Worm (Caenorhabditis elegans) whole organism, L3 larva: ENCODE results near the gene srz-95.
A peak's percentile ranks its signal among the peaks of the same experiment; 100 is the strongest.

Experiments
- R02D3.7 ChIP-seq: fragments of 150-350 bp; optimal IDR thresholded peaks from 2 replicates; lab custom pipeline; 2014; ENCODE audit warnings: missing biosample characterization, missing genetic modification characterization
- ZK546.5 ChIP-seq: sonication (generic microtip); optimal IDR thresholded peaks from 2 replicates; lab custom pipeline; 2017; ENCODE audit warnings: missing biosample characterization, missing genetic modification characterization
- aly-2 ChIP-seq: fragments of 150-350 bp; optimal IDR thresholded peaks from 2 replicates; lab custom pipeline; 2014; ENCODE audit warnings: missing biosample characterization, missing genetic modification characterization
- ama-1 ChIP-seq: fragments of 150-350 bp; optimal IDR thresholded peaks from 2 replicates; lab custom pipeline; 2018
- ceh-16 ChIP-seq: sonication (generic microtip); optimal IDR thresholded peaks from 2 replicates; lab custom pipeline; 2017; ENCODE audit warnings: missing biosample characterization, missing genetic modification characterization
- ceh-28 ChIP-seq: fragments of 150-350 bp; optimal IDR thresholded peaks from 2 replicates; lab custom pipeline; 2014; ENCODE audit warnings: missing biosample characterization, missing genetic modification reagents, missing genetic modification characterization
- ceh-82 ChIP-seq: fragments of 150-350 bp; optimal IDR thresholded peaks from 2 replicates; lab custom pipeline; 2014; ENCODE audit warnings: missing biosample characterization, missing genetic modification characterization
- ceh-9 ChIP-seq: sonication (generic microtip); optimal IDR thresholded peaks from 2 replicates; lab custom pipeline; 2018; ENCODE audit warnings: missing biosample characterization, missing genetic modification characterization
- daf-12 ChIP-seq: fragments of 150-350 bp; optimal IDR thresholded peaks from 2 replicates; lab custom pipeline; 2014; ENCODE audit warnings: missing biosample characterization, missing genetic modification reagents, missing genetic modification characterization
- egl-5 ChIP-seq: fragments of 150-350 bp; optimal IDR thresholded peaks from 2 replicates; lab custom pipeline; 2017; ENCODE audit warnings: missing biosample characterization, missing genetic modification reagents, missing genetic modification characterization, inconsistent platforms
- elt-1 ChIP-seq: fragments of 150-350 bp; optimal IDR thresholded peaks from 2 replicates; lab custom pipeline; 2014; ENCODE audit warnings: missing biosample characterization, missing genetic modification characterization
- elt-2 ChIP-seq: sonication (generic microtip); optimal IDR thresholded peaks from 2 replicates; lab custom pipeline; 2016; ENCODE audit warnings: missing genetic modification reagents, mild to moderate bottlenecking, missing genetic modification characterization, missing compliant biosample characterization
- elt-3 ChIP-seq, 3 experiments: fragments of 150-350 bp in 1 of 3; sonication (generic microtip) in 2 of 3; optimal IDR thresholded peaks; 2 replicates in 2 of 3; 4 replicates in 1 of 3; lab custom pipeline; 2014 to 2017; ENCODE audit warnings: missing biosample characterization in 3 of 3, missing genetic modification characterization in 3 of 3
- eor-1 ChIP-seq, 2 experiments: fragments of 150-350 bp; optimal IDR thresholded peaks; 2 replicates each; lab custom pipeline; 2014 to 2018; ENCODE audit warnings: missing biosample characterization in 2 of 2, missing genetic modification characterization in 2 of 2
- fkh-10 ChIP-seq: sonication (generic microtip); optimal IDR thresholded peaks from 2 replicates; lab custom pipeline; 2017; ENCODE audit warnings: missing biosample characterization, missing genetic modification reagents, missing genetic modification characterization
- fkh-2 ChIP-seq: fragments of 150-350 bp; optimal IDR thresholded peaks from 2 replicates; lab custom pipeline; 2014; ENCODE audit warnings: missing biosample characterization, missing genetic modification reagents, missing genetic modification characterization
- fos-1 ChIP-seq: fragments of 150-350 bp; optimal IDR thresholded peaks from 2 replicates; lab custom pipeline; 2014; ENCODE audit warnings: missing biosample characterization, missing genetic modification characterization
- hmg-11 ChIP-seq: sonication (generic microtip); optimal IDR thresholded peaks from 2 replicates; lab custom pipeline; 2016; ENCODE audit warnings: missing genetic modification characterization, missing compliant biosample characterization
- jun-1 ChIP-seq: fragments of 150-350 bp; optimal IDR thresholded peaks from 2 replicates; lab custom pipeline; 2014; ENCODE audit warnings: missing biosample characterization, missing genetic modification reagents, missing genetic modification characterization
- lin-15B ChIP-seq: fragments of 150-350 bp; optimal IDR thresholded peaks from 2 replicates; lab custom pipeline; 2014; ENCODE audit warnings: missing biosample characterization, missing genetic modification characterization
- lin-39 ChIP-seq: fragments of 150-350 bp; optimal IDR thresholded peaks from 2 replicates; lab custom pipeline; 2018; ENCODE audit warnings: missing biosample characterization, missing genetic modification reagents, missing genetic modification characterization
- lsy-12 ChIP-seq: sonication (generic microtip); optimal IDR thresholded peaks from 2 replicates; lab custom pipeline; 2016; ENCODE audit warnings: mild to moderate bottlenecking, missing genetic modification characterization, missing compliant biosample characterization
- mml-1 ChIP-seq: fragments of 150-350 bp; sonication (generic microtip); optimal IDR thresholded peaks from 3 replicates; lab custom pipeline; 2014; ENCODE audit warnings: missing biosample characterization, missing genetic modification characterization
- nfya-1 ChIP-seq: sonication (generic microtip); optimal IDR thresholded peaks from 2 replicates; lab custom pipeline; 2017; ENCODE audit warnings: missing genetic modification characterization, mild to moderate bottlenecking, missing compliant biosample characterization, antibody characterized with exemption, moderate library complexity; ENCODE audit not compliant: insufficient read depth
- nhr-11 ChIP-seq: fragments of 150-350 bp; optimal IDR thresholded peaks from 2 replicates; lab custom pipeline; 2014; ENCODE audit warnings: missing biosample characterization, missing genetic modification characterization
- nhr-12 ChIP-seq: fragments of 150-350 bp; optimal IDR thresholded peaks from 2 replicates; lab custom pipeline; 2014; ENCODE audit warnings: missing biosample characterization, missing genetic modification characterization
- nhr-23 ChIP-seq: fragments of 150-350 bp; optimal IDR thresholded peaks from 2 replicates; lab custom pipeline; 2014; ENCODE audit warnings: missing biosample characterization, missing genetic modification reagents, missing genetic modification characterization
- nhr-237 ChIP-seq: fragments of 150-350 bp; optimal IDR thresholded peaks from 2 replicates; lab custom pipeline; 2014; ENCODE audit warnings: missing biosample characterization, missing genetic modification characterization
- nhr-25 ChIP-seq: sonication (generic microtip); optimal IDR thresholded peaks from 2 replicates; lab custom pipeline; 2017; ENCODE audit warnings: missing biosample characterization, missing genetic modification characterization
- nhr-28 ChIP-seq: fragments of 150-350 bp; optimal IDR thresholded peaks from 2 replicates; lab custom pipeline; 2014; ENCODE audit warnings: missing biosample characterization, missing genetic modification characterization
- nhr-43 ChIP-seq: sonication (generic microtip); optimal IDR thresholded peaks from 2 replicates; lab custom pipeline; 2016; ENCODE audit warnings: mild to moderate bottlenecking, missing genetic modification characterization, missing compliant biosample characterization; ENCODE audit not compliant: poor library complexity, severe bottlenecking
- nhr-67 ChIP-seq: fragments of 150-350 bp; optimal IDR thresholded peaks from 2 replicates; lab custom pipeline; 2014; ENCODE audit warnings: missing biosample characterization, missing genetic modification characterization
- nhr-76 ChIP-seq: fragments of 150-350 bp; sonication (generic microtip); optimal IDR thresholded peaks from 5 replicates; lab custom pipeline; 2014; ENCODE audit warnings: missing biosample characterization, missing genetic modification characterization
- nhr-77 ChIP-seq: fragments of 150-350 bp; optimal IDR thresholded peaks from 2 replicates; lab custom pipeline; 2014; ENCODE audit warnings: missing biosample characterization, missing genetic modification characterization
- pha-4 ChIP-seq: fragments of 150-350 bp; optimal IDR thresholded peaks from 2 replicates; lab custom pipeline; 2014; ENCODE audit warnings: missing biosample characterization, missing genetic modification reagents, missing genetic modification characterization
- pqm-1 ChIP-seq: fragments of 150-350 bp; optimal IDR thresholded peaks from 2 replicates; lab custom pipeline; 2017; ENCODE audit warnings: missing biosample characterization, missing genetic modification characterization, inconsistent platforms
- sea-2 ChIP-seq: fragments of 150-350 bp; sonication (generic microtip); optimal IDR thresholded peaks from 4 replicates; lab custom pipeline; 2014; ENCODE audit warnings: missing biosample characterization, missing genetic modification reagents, missing genetic modification characterization
- skn-1 ChIP-seq: fragments of 150-350 bp; optimal IDR thresholded peaks from 2 replicates; lab custom pipeline; 2014; ENCODE audit warnings: missing biosample characterization, missing genetic modification characterization
- snpc-4 ChIP-seq: fragments of 150-350 bp; optimal IDR thresholded peaks from 2 replicates; lab custom pipeline; 2014; ENCODE audit warnings: missing biosample characterization, missing genetic modification characterization
- tbx-2 ChIP-seq: sonication (generic microtip); optimal IDR thresholded peaks from 2 replicates; lab custom pipeline; 2016; ENCODE audit warnings: mild to moderate bottlenecking, missing genetic modification characterization, missing compliant biosample characterization
- unc-39 ChIP-seq: sonication (generic microtip); optimal IDR thresholded peaks from 4 replicates; lab custom pipeline; 2017; ENCODE audit warnings: missing biosample characterization, missing genetic modification characterization
- unc-62 ChIP-seq: fragments of 150-350 bp; sonication (generic microtip); optimal IDR thresholded peaks from 4 replicates; lab custom pipeline; 2014; ENCODE audit warnings: missing biosample characterization, missing genetic modification reagents, missing genetic modification characterization
- zag-1 ChIP-seq: fragments of 150-350 bp; optimal IDR thresholded peaks from 2 replicates; lab custom pipeline; 2014; ENCODE audit warnings: missing biosample characterization, missing genetic modification characterization
- ztf-11 ChIP-seq: fragments of 150-350 bp; optimal IDR thresholded peaks from 2 replicates; lab custom pipeline; 2014; ENCODE audit warnings: missing biosample characterization, missing genetic modification characterization
- ztf-4 ChIP-seq: fragments of 150-350 bp; optimal IDR thresholded peaks from 2 replicates; lab custom pipeline; 2014; ENCODE audit warnings: missing biosample characterization, missing genetic modification characterization

Gene srz-95

DNA sequence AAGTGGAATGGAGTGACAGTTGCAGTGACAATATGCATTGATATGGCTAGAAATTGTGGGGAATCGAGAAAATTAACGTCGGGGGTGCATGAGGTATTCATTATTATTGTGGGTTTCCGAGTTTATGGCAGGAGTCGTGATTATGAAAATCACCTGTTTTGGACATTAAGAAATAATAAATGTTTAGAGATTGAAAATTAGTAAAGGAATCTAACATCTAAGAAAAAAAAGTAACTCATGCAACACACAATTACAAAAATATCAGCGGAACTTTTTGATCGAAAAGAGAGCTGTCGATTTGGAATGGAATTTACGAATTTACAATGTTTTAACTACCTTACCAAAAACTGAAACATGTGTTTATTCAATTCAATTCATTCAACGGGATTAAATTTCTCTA is 37.1 kb upstream of the srz-95 start, which contains the start of gene srh-206:
Gene srh-206, minus strand, starts transcription at position 101 of the 400 bp plus-strand sequence.
- TF ChIP-seq ztf-11 (tag; lab: Kevin White, UChicago): no peak
- TF ChIP-seq nhr-12 (tag; lab: Kevin White, UChicago): no peak
- TF ChIP-seq ZK546.5 (tag; lab: Kevin White, UChicago): no peak
- no peak for TF ChIP-seq daf-12 (tag; lab: Kevin White, UChicago)
- TF ChIP-seq ceh-9 (tag; lab: Kevin White, UChicago): no peak
- no peak for TF ChIP-seq sea-2 (GFP tag; lab: Kevin White, UChicago)
- TF ChIP-seq fos-1: no peak
- no peak for TF ChIP-seq zag-1 (tag; lab: Kevin White, UChicago)
- no peak for TF ChIP-seq nhr-11 (tag; lab: Kevin White, UChicago)
- no peak for TF ChIP-seq lin-15B (tag; lab: Kevin White, UChicago)
- TF ChIP-seq unc-62 (GFP tag; lab: Kevin White, UChicago): no peak
- no peak for TF ChIP-seq snpc-4 (tag; lab: Kevin White, UChicago)
- no peak for TF ChIP-seq egl-5
- no peak for TF ChIP-seq ama-1 (lab: Kevin White, UChicago)
- TF ChIP-seq eor-1 (tag; optimal IDR thresholded peaks at IDR 0.05; lab: Kevin White, UChicago): no peak
- TF ChIP-seq R02D3.7 (tag; lab: Kevin White, UChicago): no peak
- TF ChIP-seq, all 47 proteins: peak for 0

DNA sequence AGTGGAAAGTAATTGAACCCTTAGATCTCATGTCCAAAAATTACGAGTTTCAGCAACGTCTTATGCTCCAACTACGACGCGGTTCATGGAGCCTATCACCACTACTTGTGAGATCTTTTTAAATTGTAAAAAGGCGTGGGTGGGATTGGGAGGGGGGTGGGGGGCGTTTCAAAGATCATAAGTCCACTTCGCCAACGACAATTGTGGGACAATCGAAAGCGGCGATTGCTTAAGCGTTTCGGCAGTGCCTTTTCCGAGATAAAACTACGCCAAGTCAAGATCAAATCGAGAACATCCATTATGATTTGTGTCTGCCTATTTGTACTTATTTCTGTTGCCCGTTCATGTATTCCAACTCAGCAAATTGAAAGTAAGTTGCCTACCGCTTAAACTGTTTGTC is 35.6 kb upstream of the srz-95 start, which contains the start of gene clec-239:
Gene clec-239, plus strand, starts transcription at position 301 of the 400 bp plus-strand sequence.
- TF ChIP-seq fkh-2 (tag; lab: Kevin White, UChicago) (no peak), nhr-76 (tag; lab: Kevin White, UChicago) (no peak), ceh-82 (tag; lab: Kevin White, UChicago) (no peak), ztf-4 (no peak), snpc-4 (tag; lab: Kevin White, UChicago) (no peak)

DNA sequence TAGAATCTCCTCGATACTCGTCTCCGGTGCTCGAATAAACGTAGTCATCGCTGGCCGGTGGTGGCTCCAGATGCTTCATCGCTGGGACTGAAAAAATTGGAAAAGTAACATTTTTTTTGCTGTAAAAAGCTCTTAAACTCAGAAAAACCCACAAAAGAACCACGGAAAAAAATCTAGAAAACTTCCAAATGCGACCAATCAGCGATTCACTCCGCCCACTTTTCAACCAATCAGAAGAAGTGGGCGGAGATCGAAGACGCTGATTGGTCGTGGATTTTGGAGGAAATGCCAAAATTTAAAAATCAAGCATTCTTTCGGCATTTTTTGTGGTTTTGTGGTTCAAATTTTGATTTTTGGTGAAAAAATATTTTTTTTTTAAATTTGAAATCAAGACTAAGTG is 32.9 kb upstream of the srz-95 start:
- TF ChIP-seq nfya-1 (tag; lab: Kevin White, UChicago) (peak; percentile 93), skn-1 (peak; percentile 15), tbx-2 (no peak)

DNA sequence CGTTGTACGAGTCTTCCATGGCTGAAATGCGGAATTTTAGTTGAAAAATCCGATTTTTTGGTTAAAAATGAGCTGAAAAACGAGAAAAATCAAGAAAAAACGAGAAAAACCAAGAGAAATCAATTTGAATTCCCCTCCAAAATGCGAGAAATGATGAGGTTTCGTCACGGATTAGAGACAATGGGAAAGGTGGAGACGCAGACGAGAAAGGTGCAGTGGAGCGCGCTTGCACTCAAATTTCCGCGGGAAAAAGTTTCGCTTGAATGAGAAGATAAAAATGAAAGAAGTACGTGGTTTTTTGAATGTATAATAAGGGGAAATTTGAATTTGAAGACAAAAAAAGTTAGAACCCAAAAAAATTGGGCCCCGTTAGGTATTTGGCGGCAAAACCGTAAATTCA is 26.2 kb upstream of the srz-95 start, which contains the start of gene efl-1:
Gene efl-1, minus strand, starts transcription at position 21 of the 400 bp plus-strand sequence.
- TF ChIP-seq ceh-9 (tag; lab: Kevin White, UChicago) (no peak), nhr-77 (tag; lab: Kevin White, UChicago) (peak; percentile 36), fkh-10 (GFP tag; lab: Kevin White, UChicago) (peak; percentile 83), nfya-1 (tag; lab: Kevin White, UChicago) (peak; percentile 92), nhr-12 (tag; lab: Kevin White, UChicago) (no peak), hmg-11 (tag; lab: Kevin White, UChicago) (peak; percentile 50), lsy-12 (peak; percentile 47), pqm-1 (peak; percentile 78), skn-1 (peak; percentile 93), nhr-11 (tag; lab: Kevin White, UChicago) (no peak), ama-1 (lab: Kevin White, UChicago) (peak; percentile 63), tbx-2 (peak; percentile 64), nhr-23 (tag; lab: Kevin White, UChicago) (peak; percentile 94), nhr-237 (no peak), ztf-4 (no peak), elt-3 (tag; optimal IDR thresholded peaks at IDR 0.05; lab: Kevin White, UChicago) (no peak), eor-1 (tag; optimal IDR thresholded peaks at IDR 0.05; lab: Kevin White, UChicago) (no peak), elt-2 (tag; lab: Kevin White, UChicago) (peak; percentile 64), ceh-82 (tag; lab: Kevin White, UChicago) (peak; percentile 85), nhr-67 (tag; lab: Kevin White, UChicago) (no peak), egl-5 (peak; percentile 97), snpc-4 (tag; lab: Kevin White, UChicago) (peak; percentile 93), lin-39 (peak; percentile 92), daf-12 (tag; lab: Kevin White, UChicago) (no peak), sea-2 (GFP tag; lab: Kevin White, UChicago) (no peak), unc-62 (GFP tag; lab: Kevin White, UChicago) (peak; percentile 35), pha-4 (tag; lab: Kevin White, UChicago) (peak; percentile 93), elt-1 (no peak), nhr-25 (peak; percentile 87), ceh-28 (peak; percentile 82), nhr-43 (tag; lab: Kevin White, UChicago) (no peak), unc-39 (no peak), nhr-28 (tag; lab: Kevin White, UChicago) (no peak), mml-1 (tag; lab: Kevin White, UChicago) (no peak), nhr-76 (tag; lab: Kevin White, UChicago) (no peak), jun-1 (peak; percentile 67), aly-2 (tag; lab: Kevin White, UChicago) (no peak), ceh-16 (tag; lab: Kevin White, UChicago) (no peak), R02D3.7 (tag; lab: Kevin White, UChicago) (peak; percentile 81), fkh-2 (tag; lab: Kevin White, UChicago) (no peak), ztf-11 (tag; lab: Kevin White, UChicago) (no peak), zag-1 (tag; lab: Kevin White, UChicago) (no peak)
